Worm (Caenorhabditis elegans) whole organism, early embryonic: ENCODE measurements around the gene spcs-2.

Experiments
- ama-1 ChIP-seq: fragments of 150-350 bp; optimal IDR thresholded peaks from 2 replicates; lab custom pipeline; 2014
- ceh-13 ChIP-seq: fragments of 200-800 bp; sonication (Bioruptor generic); optimal IDR thresholded peaks from 2 replicates; lab custom pipeline; 2018; ENCODE audit warnings: mild to moderate bottlenecking, missing genetic modification characterization, missing compliant biosample characterization
- ceh-36 ChIP-seq: sonication (generic microtip); optimal IDR thresholded peaks from 2 replicates; lab custom pipeline; 2016; ENCODE audit warnings: missing genetic modification characterization, inconsistent platforms, missing compliant biosample characterization
- hmbx-1 ChIP-seq: sonication (generic microtip); optimal IDR thresholded peaks from 2 replicates; lab custom pipeline; 2016; ENCODE audit warnings: mild to moderate bottlenecking, missing genetic modification characterization, missing compliant biosample characterization
- hmg-4 ChIP-seq: fragments of 200-800 bp; sonication (Bioruptor generic); optimal IDR thresholded peaks from 2 replicates; lab custom pipeline; 2018; ENCODE audit warnings: mild to moderate bottlenecking, missing genetic modification characterization, missing compliant biosample characterization
- hnd-1 ChIP-seq: sonication (generic microtip); optimal IDR thresholded peaks from 2 replicates; lab custom pipeline; 2016; ENCODE audit warnings: missing genetic modification characterization, missing compliant biosample characterization
- pes-1 ChIP-seq: fragments of 200-800 bp; sonication (Bioruptor generic); IDR thresholded peaks from 2 replicates; pipeline ENCODE4 v1.3.6; 2022; ENCODE audit warnings: missing genetic modification reagents, missing genetic modification characterization, missing compliant biosample characterization
- scrt-1 ChIP-seq: fragments of 200-800 bp; sonication (Bioruptor generic); IDR thresholded peaks from 2 replicates; pipeline ENCODE4 v1.3.6; 2022; ENCODE audit warnings: missing genetic modification characterization, missing compliant biosample characterization
- tbx-37 ChIP-seq: fragments of 200-800 bp; sonication (Bioruptor generic); conservative IDR thresholded peaks from 2 replicates; pipeline ENCODE4 v1.3.6; 2022; ENCODE audit warnings: missing genetic modification reagents, missing genetic modification characterization, missing compliant biosample characterization

DNA sequence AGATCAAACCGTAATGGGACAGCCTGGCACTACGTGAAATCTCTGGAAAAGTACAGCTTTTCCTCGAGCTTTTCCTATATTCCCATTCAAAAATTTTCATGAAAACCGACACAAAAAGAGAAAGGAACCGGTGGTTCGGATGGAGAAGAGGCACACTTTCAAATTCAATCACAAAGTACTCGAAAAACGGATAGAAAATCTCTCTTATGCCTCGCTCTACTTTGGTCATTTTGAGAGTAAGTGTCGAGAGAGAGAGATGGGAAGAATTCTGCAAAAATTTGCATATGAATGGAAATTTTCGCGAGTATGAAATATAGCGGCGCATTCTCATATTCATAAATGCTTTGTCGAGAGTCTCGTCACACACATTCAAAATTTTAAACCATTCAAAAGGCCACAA lies 17.9 kb downstream of the spcs-2 start:
- TF ChIP-seq ama-1 (no peak), pes-1 (GFP tag; lab: Robert Waterston, UW) (no peak), hnd-1 (tag; lab: Kevin White, UChicago) (no peak), ceh-36 (tag; lab: Kevin White, UChicago) (no peak), hmbx-1 (no peak), tbx-37 (GFP tag; lab: Robert Waterston, UW) (no peak), hmg-4 (GFP tag; lab: Kevin White, UChicago) (no peak), ceh-13 (GFP tag; lab: Kevin White, UChicago) (no peak), scrt-1 (GFP tag; lab: Robert Waterston, UW) (no peak)
